Worm (Caenorhabditis elegans) whole organism, L3 larva: ENCODE results near the gene nhr-116.

Experiments used
- ceh-28 ChIP-seq: fragments of 150-350 bp; optimal IDR thresholded peaks from 2 replicates; lab custom pipeline; 2014; ENCODE audit warnings: missing biosample characterization, missing genetic modification reagents, missing genetic modification characterization
- egl-27 ChIP-seq: sonication (generic microtip); optimal IDR thresholded peaks from 4 replicates; lab custom pipeline; 2017; ENCODE audit warnings: missing biosample characterization, missing genetic modification reagents, missing genetic modification characterization
- elt-3 ChIP-seq, 3 experiments: fragments of 150-350 bp in 1 of 3; sonication (generic microtip) in 2 of 3; optimal IDR thresholded peaks; 2 replicates in 2 of 3; 4 replicates in 1 of 3; lab custom pipeline; 2014 to 2017; ENCODE audit warnings: missing biosample characterization in 3 of 3, missing genetic modification characterization in 3 of 3
- lin-15B ChIP-seq: fragments of 150-350 bp; optimal IDR thresholded peaks from 2 replicates; lab custom pipeline; 2014; ENCODE audit warnings: missing biosample characterization, missing genetic modification characterization
- mdl-1 ChIP-seq: fragments of 150-350 bp; optimal IDR thresholded peaks from 2 replicates; lab custom pipeline; 2014; ENCODE audit warnings: missing biosample characterization, missing genetic modification characterization
- nhr-11 ChIP-seq: fragments of 150-350 bp; optimal IDR thresholded peaks from 2 replicates; lab custom pipeline; 2014; ENCODE audit warnings: missing biosample characterization, missing genetic modification characterization
- skn-1 ChIP-seq: fragments of 150-350 bp; optimal IDR thresholded peaks from 2 replicates; lab custom pipeline; 2014; ENCODE audit warnings: missing biosample characterization, missing genetic modification characterization
- snpc-4 ChIP-seq: fragments of 150-350 bp; optimal IDR thresholded peaks from 2 replicates; lab custom pipeline; 2014; ENCODE audit warnings: missing biosample characterization, missing genetic modification characterization
- unc-39 ChIP-seq: sonication (generic microtip); optimal IDR thresholded peaks from 4 replicates; lab custom pipeline; 2017; ENCODE audit warnings: missing biosample characterization, missing genetic modification characterization
- ztf-11 ChIP-seq: fragments of 150-350 bp; optimal IDR thresholded peaks from 2 replicates; lab custom pipeline; 2014; ENCODE audit warnings: missing biosample characterization, missing genetic modification characterization

- TF ChIP-seq skn-1 (tag; lab: Kevin White, UChicago) (no peak), elt-3 (tag; optimal IDR thresholded peaks at IDR 0.05; lab: Kevin White, UChicago) (no peak), snpc-4 (tag; lab: Kevin White, UChicago) (no peak), egl-27 (tag; lab: Kevin White, UChicago) (no peak), nhr-11 (tag; lab: Kevin White, UChicago) (no peak), ceh-28 (tag; lab: Kevin White, UChicago) (no peak), ztf-11 (tag; lab: Kevin White, UChicago) (no peak), mdl-1 (tag; lab: Kevin White, UChicago) (no peak), lin-15B (tag; lab: Kevin White, UChicago) (no peak), unc-39 (no peak)
Measured at ce11 chrV:16950036-16950435, 38.0 kb downstream of the nhr-116 start.
